Worm (Caenorhabditis elegans) whole organism, L4 larva: ENCODE measurements around the gene sdz-27.

Experiments
- egl-43 ChIP-seq: fragments of 200-800 bp; sonication (Bioruptor generic); IDR thresholded peaks from 2 replicates; pipeline ENCODE4 v1.3.6; 2022; ENCODE audit warnings: missing genetic modification reagents, missing genetic modification characterization, missing compliant biosample characterization
- fos-1 ChIP-seq: fragments of 150-350 bp; optimal IDR thresholded peaks from 2 replicates; lab custom pipeline; 2014; ENCODE audit warnings: missing biosample characterization, missing genetic modification characterization
- pqm-1 ChIP-seq: sonication (generic microtip); optimal IDR thresholded peaks from 2 replicates; lab custom pipeline; 2017; ENCODE audit warnings: missing biosample characterization, missing genetic modification characterization
- unc-130 ChIP-seq: sonication (generic microtip); optimal IDR thresholded peaks from 2 replicates; lab custom pipeline; 2016; ENCODE audit warnings: missing genetic modification reagents, missing genetic modification characterization, missing compliant biosample characterization

DNA sequence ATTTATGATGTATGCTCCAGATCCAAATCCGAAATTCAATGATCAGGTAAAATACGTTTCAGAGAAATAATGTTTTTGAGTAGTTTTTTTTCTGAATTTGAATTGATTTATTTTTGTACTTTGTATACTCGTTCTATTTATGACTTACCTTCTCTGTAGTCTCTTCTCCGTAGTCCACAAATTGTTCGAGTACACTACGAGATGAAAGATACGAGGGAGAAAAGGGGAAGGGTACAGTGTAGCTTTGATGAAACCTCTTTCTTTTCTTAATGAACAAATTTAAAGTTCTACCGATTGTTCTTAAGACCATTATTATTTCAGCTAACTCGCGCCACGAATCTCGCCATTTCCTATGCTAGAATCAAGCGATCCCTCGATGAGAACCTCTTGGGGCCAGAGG, 6.8 kb upstream of the sdz-27 start:
- TF ChIP-seq fos-1 (no peak), pqm-1 (tag; lab: Kevin White, UChicago) (no peak), unc-130 (GFP tag; lab: Kevin White, UChicago) (no peak), egl-43 (GFP tag; lab: Robert Waterston, UW) (no peak)
